Fruit fly (Drosophila melanogaster) whole organism, prepupa: Measurements from ENCODE around the gene Sry-beta.

Experiments
- Blimp-1 ChIP-seq: fragments of 200-800 bp; sonication (Bioruptor generic); optimal IDR thresholded peaks from 3 replicates; lab custom pipeline; 2017; ENCODE audit warnings: missing biosample characterization, missing genetic modification characterization, mild to moderate bottlenecking, moderate library complexity, missing genetic modification reagents
- CG10631 ChIP-seq: fragments of 200-800 bp; sonication (Bioruptor generic); optimal IDR thresholded peaks from 2 replicates; lab custom pipeline; 2016; ENCODE audit warnings: missing biosample characterization, missing genetic modification characterization
- CG10669 ChIP-seq: fragments of 200-800 bp; sonication (Bioruptor generic); optimal IDR thresholded peaks from 3 replicates; lab custom pipeline; 2018; ENCODE audit warnings: missing biosample characterization, mild to moderate bottlenecking, missing genetic modification characterization, moderate library complexity
- CG11294 ChIP-seq: fragments of 200-800 bp; sonication (Bioruptor generic); IDR thresholded peaks from 2 replicates; pipeline ENCODE4 v1.3.6; 2022; ENCODE audit warnings: missing biosample characterization, missing genetic modification characterization
- CG11762 ChIP-seq: fragments of 200-800 bp; sonication (Bioruptor generic); optimal IDR thresholded peaks from 3 replicates; lab custom pipeline; 2016; ENCODE audit warnings: missing biosample characterization, missing genetic modification characterization; ENCODE audit not compliant: insufficient read depth
- CG11902 ChIP-seq: fragments of 200-800 bp; sonication (Bioruptor generic); optimal IDR thresholded peaks from 3 replicates; lab custom pipeline; 2016; ENCODE audit warnings: missing biosample characterization, missing genetic modification characterization
- CG15336 ChIP-seq: fragments of 200-800 bp; sonication (Bioruptor generic); IDR thresholded peaks from 2 replicates; pipeline ENCODE4 v1.3.6; 2022; ENCODE audit warnings: missing biosample characterization, missing genetic modification characterization
- CG1621 ChIP-seq: fragments of 200-800 bp; sonication (Bioruptor generic); optimal IDR thresholded peaks from 3 replicates; lab custom pipeline; 2018; ENCODE audit warnings: missing biosample characterization, mild to moderate bottlenecking, missing genetic modification characterization
- CG16779 ChIP-seq: fragments of 200-800 bp; sonication (Bioruptor generic); optimal IDR thresholded peaks from 3 replicates; lab custom pipeline; 2017; ENCODE audit warnings: missing biosample characterization, mild to moderate bottlenecking, missing genetic modification characterization
- CG3032 ChIP-seq: fragments of 200-800 bp; optimal IDR thresholded peaks from 2 replicates; lab custom pipeline; 2019; ENCODE audit warnings: missing biosample characterization, mild to moderate bottlenecking, missing genetic modification characterization, moderate library complexity
- CG32006 ChIP-seq: fragments of 200-800 bp; sonication (Bioruptor generic); optimal IDR thresholded peaks from 3 replicates; lab custom pipeline; 2017; ENCODE audit warnings: missing biosample characterization, mild to moderate bottlenecking, missing genetic modification characterization
- CG34406 ChIP-seq: fragments of 200-800 bp; sonication (Bioruptor generic); optimal IDR thresholded peaks from 3 replicates; lab custom pipeline; 2016; ENCODE audit warnings: missing biosample characterization, missing genetic modification characterization
- CG3919 ChIP-seq: fragments of 200-800 bp; sonication (Bioruptor generic); optimal IDR thresholded peaks from 3 replicates; lab custom pipeline; 2016; ENCODE audit warnings: missing biosample characterization, missing genetic modification characterization
- CG4318 ChIP-seq: fragments of 200-800 bp; sonication (Bioruptor generic); optimal IDR thresholded peaks from 3 replicates; lab custom pipeline; 2017; ENCODE audit warnings: missing biosample characterization, mild to moderate bottlenecking, missing genetic modification characterization
- CG6163 ChIP-seq: fragments of 200-800 bp; sonication (Bioruptor generic); IDR thresholded peaks from 3 replicates; pipeline ENCODE4 v1.3.6; 2022; ENCODE audit warnings: missing biosample characterization, missing genetic modification characterization
- CG6792 ChIP-seq: fragments of 200-800 bp; sonication (Bioruptor generic); optimal IDR thresholded peaks from 3 replicates; lab custom pipeline; 2016; ENCODE audit warnings: missing biosample characterization, missing genetic modification characterization
- CG6808 ChIP-seq: fragments of 200-800 bp; sonication (Bioruptor generic); optimal IDR thresholded peaks from 3 replicates; lab custom pipeline; 2017; ENCODE audit warnings: missing biosample characterization, missing genetic modification characterization, mild to moderate bottlenecking, moderate library complexity, missing genetic modification reagents
- CG6854 ChIP-seq: fragments of 200-800 bp; sonication (Bioruptor generic); optimal IDR thresholded peaks from 2 replicates; lab custom pipeline; 2017; ENCODE audit warnings: missing biosample characterization, mild to moderate bottlenecking, missing genetic modification characterization
- CG7368 ChIP-seq: fragments of 200-800 bp; sonication (Bioruptor generic); optimal IDR thresholded peaks from 3 replicates; lab custom pipeline; 2016; ENCODE audit warnings: missing biosample characterization, missing genetic modification characterization
- CG8319 ChIP-seq: fragments of 200-800 bp; sonication (Bioruptor generic); optimal IDR thresholded peaks from 3 replicates; lab custom pipeline; 2016; ENCODE audit warnings: missing biosample characterization, missing genetic modification characterization
- CG9139 ChIP-seq: fragments of 200-800 bp; sonication (Bioruptor generic); optimal IDR thresholded peaks from 3 replicates; lab custom pipeline; 2017; ENCODE audit warnings: missing biosample characterization, mild to moderate bottlenecking, missing genetic modification characterization
- Eip75B ChIP-seq: fragments of 200-800 bp; sonication (Bioruptor generic); optimal IDR thresholded peaks from 3 replicates; lab custom pipeline; 2016; ENCODE audit warnings: missing biosample characterization, missing genetic modification characterization
- Eip78C ChIP-seq: fragments of 200-800 bp; sonication (Bioruptor generic); peaks from one replicate; lab custom pipeline; 2016; ENCODE audit warnings: missing biosample characterization, missing genetic modification characterization
- Eip93F ChIP-seq: fragments of 200-800 bp; sonication (Bioruptor generic); optimal IDR thresholded peaks from 2 replicates; lab custom pipeline; 2016; ENCODE audit warnings: missing biosample characterization, mild to moderate bottlenecking, missing genetic modification characterization
- Ets96B ChIP-seq: fragments of 200-800 bp; optimal IDR thresholded peaks from 2 replicates; lab custom pipeline; 2019; ENCODE audit warnings: missing biosample characterization, mild to moderate bottlenecking, missing genetic modification characterization, moderate library complexity
- Gug ChIP-seq: fragments of 200-800 bp; sonication (Bioruptor generic); IDR thresholded peaks from 2 replicates; pipeline ENCODE4 v1.3.6; 2022; ENCODE audit warnings: missing biosample characterization, missing genetic modification characterization
- Hr38 ChIP-seq: sonication (Bioruptor generic); optimal IDR thresholded peaks from 2 replicates; lab custom pipeline; 2016; ENCODE audit warnings: missing biosample characterization, missing genetic modification characterization
- Hr4 ChIP-seq: fragments of 200-800 bp; sonication (Bioruptor generic); optimal IDR thresholded peaks from 3 replicates; lab custom pipeline; 2016; ENCODE audit warnings: missing biosample characterization, missing genetic modification characterization
- Lpt ChIP-seq: fragments of 200-800 bp; sonication (Bioruptor generic); optimal IDR thresholded peaks from 3 replicates; lab custom pipeline; 2016; ENCODE audit warnings: missing biosample characterization, missing genetic modification characterization
- Met ChIP-seq: fragments of 200-800 bp; sonication (Bioruptor generic); optimal IDR thresholded peaks from 3 replicates; lab custom pipeline; 2016; ENCODE audit warnings: missing biosample characterization, missing genetic modification characterization
- Smox ChIP-seq: fragments of 200-800 bp; sonication (Bioruptor generic); optimal IDR thresholded peaks from 3 replicates; lab custom pipeline; 2016; ENCODE audit warnings: missing biosample characterization, missing genetic modification characterization
- Sox14 ChIP-seq: fragments of 200-800 bp; sonication (Bioruptor generic); optimal IDR thresholded peaks from 3 replicates; lab custom pipeline; 2016; ENCODE audit warnings: missing biosample characterization, missing genetic modification characterization
- Sox15 ChIP-seq: fragments of 200-800 bp; sonication (Bioruptor generic); optimal IDR thresholded peaks from 3 replicates; lab custom pipeline; 2016; ENCODE audit warnings: missing biosample characterization, missing genetic modification characterization
- achi ChIP-seq: fragments of 200-800 bp; sonication (Bioruptor generic); optimal IDR thresholded peaks from 3 replicates; lab custom pipeline; 2016; ENCODE audit warnings: missing biosample characterization, missing genetic modification characterization
- acj6 ChIP-seq: fragments of 200-800 bp; sonication (Bioruptor generic); optimal IDR thresholded peaks from 3 replicates; lab custom pipeline; 2016; ENCODE audit warnings: missing biosample characterization, missing genetic modification characterization
- cyc ChIP-seq: fragments of 200-800 bp; sonication (Bioruptor generic); optimal IDR thresholded peaks from 3 replicates; lab custom pipeline; 2016; ENCODE audit warnings: missing biosample characterization, missing genetic modification characterization
- dac ChIP-seq: fragments of 200-800 bp; sonication (Bioruptor generic); optimal IDR thresholded peaks from 2 replicates; lab custom pipeline; 2017; ENCODE audit warnings: missing biosample characterization, mild to moderate bottlenecking, missing genetic modification characterization
- dsx ChIP-seq: fragments of 200-800 bp; optimal IDR thresholded peaks from 3 replicates; lab custom pipeline; 2019; ENCODE audit warnings: missing biosample characterization, mild to moderate bottlenecking, missing genetic modification characterization, moderate library complexity; ENCODE audit not compliant: poor library complexity, severe bottlenecking
- eg ChIP-seq: fragments of 200-800 bp; sonication (Bioruptor generic); IDR thresholded peaks from 3 replicates; pipeline ENCODE4 v1.3.6; 2022; ENCODE audit warnings: missing biosample characterization, missing genetic modification characterization
- esn ChIP-seq: fragments of 200-800 bp; sonication (Bioruptor generic); optimal IDR thresholded peaks from 2 replicates; lab custom pipeline; 2016; ENCODE audit warnings: missing biosample characterization, mild to moderate bottlenecking, missing genetic modification characterization, moderate library complexity
- fd59A ChIP-seq: fragments of 200-800 bp; sonication (Bioruptor generic); optimal IDR thresholded peaks from 2 replicates; lab custom pipeline; 2017; ENCODE audit warnings: missing biosample characterization, mild to moderate bottlenecking, missing genetic modification characterization, missing genetic modification reagents
- fd85E ChIP-seq: fragments of 200-800 bp; sonication (Bioruptor generic); optimal IDR thresholded peaks from 3 replicates; lab custom pipeline; 2016; ENCODE audit warnings: missing biosample characterization, missing genetic modification characterization
- fkh ChIP-seq: fragments of 200-800 bp; sonication (Bioruptor generic); optimal IDR thresholded peaks from 3 replicates; lab custom pipeline; 2017; ENCODE audit warnings: missing biosample characterization, mild to moderate bottlenecking, missing genetic modification characterization, moderate library complexity
- lz ChIP-seq: fragments of 200-800 bp; sonication (Bioruptor generic); optimal IDR thresholded peaks from 3 replicates; lab custom pipeline; 2016; ENCODE audit warnings: missing biosample characterization, missing genetic modification characterization
- net ChIP-seq: fragments of 200-800 bp; sonication (Bioruptor generic); optimal IDR thresholded peaks from 3 replicates; lab custom pipeline; 2016; ENCODE audit warnings: missing biosample characterization, missing genetic modification characterization
- pdm3 ChIP-seq: fragments of 200-800 bp; sonication (Bioruptor generic); optimal IDR thresholded peaks from 3 replicates; lab custom pipeline; 2016; ENCODE audit warnings: missing biosample characterization, missing genetic modification characterization
- salr ChIP-seq, 2 experiments: fragments of 200-800 bp; sonication (Bioruptor generic); optimal IDR thresholded peaks; 3 replicates each; lab custom pipeline; 2016 to 2018; ENCODE audit warnings: missing biosample characterization in 2 of 2, missing genetic modification characterization in 2 of 2, mild to moderate bottlenecking in 1 of 2
- spab ChIP-seq: fragments of 200-800 bp; sonication (Bioruptor generic); optimal IDR thresholded peaks from 2 replicates; lab custom pipeline; 2017; ENCODE audit warnings: missing biosample characterization, mild to moderate bottlenecking, missing genetic modification characterization, missing genetic modification reagents
- ss ChIP-seq, 2 experiments: fragments of 200-800 bp; sonication (Bioruptor generic); optimal IDR thresholded peaks; 2 replicates in 1 of 2; 3 replicates in 1 of 2; lab custom pipeline; 2017 to 2018; ENCODE audit warnings: mild to moderate bottlenecking in 2 of 2, missing biosample characterization in 2 of 2, missing genetic modification characterization in 2 of 2, moderate library complexity in 1 of 2
- svp ChIP-seq: fragments of 200-800 bp; sonication (Bioruptor generic); peaks from one replicate; lab custom pipeline; 2016; ENCODE audit warnings: missing biosample characterization, missing genetic modification characterization
- topi ChIP-seq: fragments of 200-800 bp; sonication (Bioruptor generic); optimal IDR thresholded peaks from 3 replicates; lab custom pipeline; 2016; ENCODE audit warnings: missing biosample characterization, missing genetic modification characterization
- vri ChIP-seq: fragments of 200-800 bp; sonication (Bioruptor generic); optimal IDR thresholded peaks from 3 replicates; lab custom pipeline; 2016; ENCODE audit warnings: missing biosample characterization, mild to moderate bottlenecking, missing genetic modification characterization

Gene Sry-beta

DNA sequence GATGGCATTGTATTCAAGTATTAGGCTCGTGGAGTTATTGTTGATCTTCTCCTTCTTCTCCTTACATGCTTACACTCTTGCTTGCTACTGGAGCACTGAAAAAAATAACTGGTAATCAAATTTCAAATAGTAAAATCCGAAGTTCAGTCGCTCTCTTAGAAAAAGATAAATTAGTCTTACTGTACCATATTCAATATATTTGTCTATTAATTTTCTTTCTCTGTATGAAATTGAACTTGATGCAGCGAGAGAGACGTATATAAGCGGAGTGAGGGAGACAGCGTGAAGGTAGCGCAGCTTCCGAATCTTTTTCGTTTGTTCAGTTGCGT, 21.6 kb downstream of the Sry-beta start:
- TF ChIP-seq CG6792 (peak; percentile 96), Hr38 (GFP tag; lab: Kevin White, UChicago) (no peak), net (GFP tag; lab: Kevin White, UChicago) (peak; percentile 90), Hr4 (GFP tag; lab: Kevin White, UChicago) (peak; percentile 83), CG11902 (GFP tag; lab: Kevin White, UChicago) (peak; percentile 95), Eip75B (GFP tag; lab: Kevin White, UChicago) (peak; percentile 98), CG4318 (peak; percentile 56), CG16779 (peak; percentile 88), fd59A (GFP tag; lab: Kevin White, UChicago) (peak; percentile 75), svp (GFP tag; lab: Kevin White, UChicago) (peak; percentile 99), CG6854 (GFP tag; lab: Kevin White, UChicago) (peak; percentile 85), pdm3 (GFP tag; lab: Kevin White, UChicago) (peak; percentile 90), acj6 (GFP tag; lab: Kevin White, UChicago) (peak; percentile 92), CG6163 (GFP tag; lab: Robert Waterston, UW) (peak; percentile 98), Sox14 (GFP tag; lab: Kevin White, UChicago) (peak; percentile 91), Lpt (GFP tag; lab: Kevin White, UChicago) (peak; percentile 90), Blimp-1 (peak; percentile 89), CG11294 (GFP tag; lab: Robert Waterston, UW) (peak; percentile 84), CG34406 (GFP tag; lab: Kevin White, UChicago) (peak; percentile 93), salr (GFP tag; optimal IDR thresholded peaks at IDR 0.05; lab: Kevin White, UChicago) (peak; percentile 77 to 78), eg (GFP tag; lab: Robert Waterston, UW) (peak; percentile 95), CG10631 (peak; percentile 92), CG3919 (GFP tag; lab: Kevin White, UChicago) (peak; percentile 98), topi (peak; percentile 97), cyc (GFP tag; lab: Kevin White, UChicago) (peak; percentile 96), CG9139 (GFP tag; lab: Kevin White, UChicago) (peak; percentile 83), Gug (peak; percentile 90), Met (GFP tag; lab: Kevin White, UChicago) (peak; percentile 96), Eip93F (peak; percentile 66), CG15336 (peak; percentile 94), vri (GFP tag; lab: Kevin White, UChicago) (peak; percentile 91), CG7368 (GFP tag; lab: Kevin White, UChicago) (peak; percentile 95), CG8319 (GFP tag; lab: Kevin White, UChicago) (peak; percentile 97), CG11762 (GFP tag; lab: Kevin White, UChicago) (peak; percentile 89), fkh (peak; percentile 47), fd85E (GFP tag; lab: Kevin White, UChicago) (peak; percentile 84), ss (GFP tag; optimal IDR thresholded peaks at IDR 0.05; lab: Kevin White, UChicago) (peak; percentile 87 to 92), dsx (GFP tag; lab: Kevin White, UChicago) (peak; percentile 94), CG1621 (peak; percentile 88), Eip78C (GFP tag; lab: Kevin White, UChicago) (peak; percentile 99), lz (peak; percentile 94), Sox15 (GFP tag; lab: Kevin White, UChicago) (peak; percentile 81), spab (GFP tag; lab: Kevin White, UChicago) (peak; percentile 89), achi (GFP tag; lab: Kevin White, UChicago) (peak; percentile 94), esn (GFP tag; lab: Kevin White, UChicago) (peak; percentile 96), dac (peak; percentile 72), CG32006 (GFP tag; lab: Kevin White, UChicago) (peak; percentile 85), CG3032 (peak; percentile 92), CG10669 (GFP tag; lab: Kevin White, UChicago) (peak; percentile 95), Smox (GFP tag; lab: Kevin White, UChicago) (peak; percentile 92), CG6808 (GFP tag; lab: Kevin White, UChicago) (peak; percentile 87), Ets96B (peak; percentile 94)
